Fruit fly (Drosophila melanogaster) whole organism, embryonic: ENCODE measurements around the gene Fer3HCH.

Experiments used
- Aef1 ChIP-seq: fragments of 200-800 bp; sonication (Bioruptor generic); IDR thresholded peaks from 3 replicates; pipeline ENCODE4 v1.3.6; 2022; ENCODE audit warnings: missing biosample characterization, missing genetic modification characterization
- Asciz ChIP-seq: fragments of 200-800 bp; sonication (Bioruptor generic); optimal IDR thresholded peaks from 2 replicates; lab custom pipeline; 2017; ENCODE audit warnings: missing biosample characterization, mild to moderate bottlenecking, missing genetic modification characterization, missing genetic modification reagents
- BtbVII ChIP-seq: fragments of 200-800 bp; sonication (Bioruptor generic); optimal IDR thresholded peaks from 3 replicates; lab custom pipeline; 2017; ENCODE audit warnings: missing biosample characterization, mild to moderate bottlenecking, missing genetic modification characterization
- C15 ChIP-seq: fragments of 200-800 bp; sonication (Bioruptor generic); IDR thresholded peaks from 3 replicates; pipeline ENCODE4 v1.3.6; 2022; ENCODE audit warnings: missing biosample characterization, missing genetic modification characterization
- CG11247 ChIP-seq: fragments of 200-800 bp; sonication (Bioruptor generic); IDR thresholded peaks from 2 replicates; pipeline ENCODE4 v1.3.6; 2022; ENCODE audit warnings: missing biosample characterization, missing genetic modification characterization
- CG12155 ChIP-seq: fragments of 200-800 bp; sonication (Bioruptor generic); optimal IDR thresholded peaks from 3 replicates; lab custom pipeline; 2016; ENCODE audit warnings: missing biosample characterization, missing genetic modification characterization
- CG12299 ChIP-seq: fragments of 200-800 bp; sonication (Bioruptor generic); optimal IDR thresholded peaks from 2 replicates; lab custom pipeline; 2018; ENCODE audit warnings: missing biosample characterization, mild to moderate bottlenecking, missing genetic modification characterization
- CG1603 ChIP-seq: fragments of 200-800 bp; sonication (Bioruptor generic); optimal IDR thresholded peaks from 2 replicates; lab custom pipeline; 2019; ENCODE audit warnings: missing biosample characterization, mild to moderate bottlenecking, missing genetic modification characterization, moderate library complexity
- CG18011 ChIP-seq: fragments of 200-800 bp; sonication (Bioruptor generic); optimal IDR thresholded peaks from 2 replicates; lab custom pipeline; 2017; ENCODE audit warnings: missing biosample characterization, missing genetic modification characterization, mild to moderate bottlenecking, moderate library complexity, missing genotype
- CG18619 ChIP-seq: fragments of 200-800 bp; sonication (Bioruptor generic); optimal IDR thresholded peaks from 3 replicates; lab custom pipeline; 2017; ENCODE audit warnings: missing biosample characterization, mild to moderate bottlenecking, missing genetic modification characterization
- CG2120 ChIP-seq: fragments of 200-800 bp; sonication (Bioruptor generic); optimal IDR thresholded peaks from 3 replicates; lab custom pipeline; 2016; ENCODE audit warnings: missing biosample characterization, missing genetic modification characterization
- CG2202 ChIP-seq: fragments of 200-800 bp; sonication (Bioruptor generic); optimal IDR thresholded peaks from 2 replicates; lab custom pipeline; 2018; ENCODE audit warnings: missing biosample characterization, mild to moderate bottlenecking, missing genetic modification characterization
- CG30403 ChIP-seq: fragments of 200-800 bp; sonication (Bioruptor generic); optimal IDR thresholded peaks from 3 replicates; lab custom pipeline; 2016; ENCODE audit warnings: missing biosample characterization, missing genetic modification characterization
- CG31365 ChIP-seq: fragments of 200-800 bp; sonication (Bioruptor generic); optimal IDR thresholded peaks from 2 replicates; lab custom pipeline; 2018; ENCODE audit warnings: missing biosample characterization, mild to moderate bottlenecking, missing genetic modification characterization
- CG32532 ChIP-seq: fragments of 200-800 bp; sonication (Bioruptor generic); IDR thresholded peaks from 2 replicates; pipeline ENCODE4 v1.3.6; 2022; ENCODE audit warnings: missing biosample characterization, missing genetic modification characterization
- CG34422 ChIP-seq: fragments of 200-800 bp; sonication (Bioruptor generic); IDR thresholded peaks from 3 replicates; pipeline ENCODE4 v1.3.6; 2022; ENCODE audit warnings: missing biosample characterization, missing genetic modification characterization
- CG4282 ChIP-seq: fragments of 200-800 bp; sonication (Bioruptor generic); optimal IDR thresholded peaks from 2 replicates; lab custom pipeline; 2016; ENCODE audit warnings: missing biosample characterization, missing genetic modification characterization
- CG7372 ChIP-seq: fragments of 200-800 bp; sonication (Bioruptor generic); IDR thresholded peaks from 2 replicates; pipeline ENCODE4 v1.3.6; 2022; ENCODE audit warnings: missing biosample characterization, missing genetic modification characterization
- CG7556 ChIP-seq: fragments of 200-800 bp; sonication (Bioruptor generic); optimal IDR thresholded peaks from 2 replicates; lab custom pipeline; 2017; ENCODE audit warnings: missing biosample characterization, mild to moderate bottlenecking, missing genetic modification characterization
- CG9609 ChIP-seq: fragments of 200-800 bp; sonication (Bioruptor generic); optimal IDR thresholded peaks from 3 replicates; lab custom pipeline; 2016; ENCODE audit warnings: missing biosample characterization, missing genetic modification characterization
- CG9876 ChIP-seq: fragments of 200-800 bp; sonication (Bioruptor generic); optimal IDR thresholded peaks from 2 replicates; lab custom pipeline; 2016; ENCODE audit warnings: missing biosample characterization, missing genetic modification characterization
- Camta ChIP-seq: fragments of 200-800 bp; sonication (Bioruptor generic); optimal IDR thresholded peaks from 2 replicates; lab custom pipeline; 2016; ENCODE audit warnings: missing biosample characterization, missing genetic modification characterization
- Dip3 ChIP-seq: fragments of 200-800 bp; sonication (Bioruptor generic); optimal IDR thresholded peaks from 3 replicates; lab custom pipeline; 2016; ENCODE audit warnings: missing biosample characterization, missing genetic modification characterization
- Doc3 ChIP-seq: fragments of 200-800 bp; sonication (Bioruptor generic); IDR thresholded peaks from 3 replicates; pipeline ENCODE4 v1.3.6; 2022; ENCODE audit warnings: missing biosample characterization, missing genetic modification characterization; ENCODE audit not compliant: partially characterized antibody
- Drgx ChIP-seq: fragments of 200-800 bp; sonication (Bioruptor generic); IDR thresholded peaks from 2 replicates; pipeline ENCODE4 v1.3.6; 2022; ENCODE audit warnings: missing biosample characterization, missing genetic modification characterization
- Elba2 ChIP-seq: fragments of 200-800 bp; sonication (Bioruptor generic); optimal IDR thresholded peaks from 3 replicates; lab custom pipeline; 2016; ENCODE audit warnings: missing biosample characterization, missing genetic modification characterization
- Fer2 ChIP-seq: fragments of 200-800 bp; sonication (Bioruptor generic); optimal IDR thresholded peaks from 2 replicates; lab custom pipeline; 2018; ENCODE audit warnings: missing biosample characterization, mild to moderate bottlenecking, missing genetic modification characterization, moderate library complexity
- MBD-R2 ChIP-seq: fragments of 200-800 bp; sonication (Bioruptor generic); IDR thresholded peaks from 2 replicates; pipeline ENCODE4 v1.3.6; 2022; ENCODE audit warnings: missing biosample characterization, missing genetic modification characterization
- MESR4 ChIP-seq: fragments of 200-800 bp; sonication (Bioruptor generic); optimal IDR thresholded peaks from 2 replicates; lab custom pipeline; 2018; ENCODE audit warnings: missing biosample characterization, mild to moderate bottlenecking, missing genetic modification characterization, moderate library complexity
- Med ChIP-seq: fragments of 200-800 bp; sonication (Bioruptor generic); peaks from one replicate; lab custom pipeline; 2016; ENCODE audit warnings: missing biosample characterization, missing genetic modification characterization, mild to moderate bottlenecking, inconsistent platforms, moderate library complexity
- NC2α ChIP-seq: fragments of 200-800 bp; sonication (Bioruptor generic); optimal IDR thresholded peaks from 2 replicates; lab custom pipeline; 2016; ENCODE audit warnings: missing biosample characterization, missing genetic modification characterization
- NC2β ChIP-seq: fragments of 200-800 bp; sonication (Bioruptor generic); optimal IDR thresholded peaks from 2 replicates; lab custom pipeline; 2016; ENCODE audit warnings: missing biosample characterization, missing genetic modification characterization
- Sox102F ChIP-seq: fragments of 200-800 bp; sonication (Bioruptor generic); optimal IDR thresholded peaks from 2 replicates; lab custom pipeline; 2018; ENCODE audit warnings: missing biosample characterization, mild to moderate bottlenecking, missing genetic modification characterization, moderate library complexity
- Usf ChIP-seq: fragments of 200-800 bp; sonication (Bioruptor generic); optimal IDR thresholded peaks from 2 replicates; lab custom pipeline; 2017; ENCODE audit warnings: missing genotype, missing biosample characterization, missing genetic modification characterization
- bigmax ChIP-seq: fragments of 200-800 bp; sonication (Bioruptor generic); optimal IDR thresholded peaks from 2 replicates; lab custom pipeline; 2018; ENCODE audit warnings: missing biosample characterization, mild to moderate bottlenecking, missing genetic modification characterization
- cg ChIP-seq: fragments of 200-800 bp; sonication (Bioruptor generic); optimal IDR thresholded peaks from 3 replicates; lab custom pipeline; 2019; ENCODE audit warnings: missing biosample characterization, mild to moderate bottlenecking, missing genetic modification characterization, moderate library complexity
- ftz-f1 ChIP-seq: fragments of 200-800 bp; sonication (Bioruptor generic); optimal IDR thresholded peaks from 2 replicates; lab custom pipeline; 2016; ENCODE audit warnings: missing biosample characterization, missing genetic modification characterization
- gcm ChIP-seq: fragments of 200-800 bp; sonication (Bioruptor generic); optimal IDR thresholded peaks from 2 replicates; lab custom pipeline; 2019; ENCODE audit warnings: missing biosample characterization, mild to moderate bottlenecking, missing genetic modification characterization, moderate library complexity
- lov ChIP-seq, 2 experiments: fragments of 200-800 bp in 1 of 2; fragments of >200 bp in 1 of 2; sonication (Bioruptor generic) in 1 of 2; IDR thresholded peaks in 1 of 2; optimal IDR thresholded peaks in 1 of 2; 2 replicates in 1 of 2; 3 replicates in 1 of 2; pipeline versions ENCODE4 v1.3.6 to Lab custom; 2017 to 2022; ENCODE audit warnings: missing biosample characterization in 1 of 2, missing genetic modification characterization in 1 of 2
- luna ChIP-seq: fragments of 200-800 bp; sonication (Bioruptor generic); optimal IDR thresholded peaks from 2 replicates; lab custom pipeline; 2016; ENCODE audit warnings: missing biosample characterization, missing genetic modification characterization
- maf-S ChIP-seq: fragments of 200-800 bp; sonication (Bioruptor generic); optimal IDR thresholded peaks from 2 replicates; lab custom pipeline; 2016; ENCODE audit warnings: missing biosample characterization, missing genetic modification characterization
- odd ChIP-seq: fragments of 200-800 bp; sonication (Bioruptor generic); optimal IDR thresholded peaks from 2 replicates; lab custom pipeline; 2017; ENCODE audit warnings: missing biosample characterization, mild to moderate bottlenecking, missing genetic modification characterization
- p53 ChIP-seq: fragments of 200-800 bp; sonication (Bioruptor generic); optimal IDR thresholded peaks from 2 replicates; lab custom pipeline; 2016; ENCODE audit warnings: missing biosample characterization, missing genetic modification characterization
- pnt ChIP-seq: fragments of 200-800 bp; sonication (Bioruptor generic); optimal IDR thresholded peaks from 3 replicates; lab custom pipeline; 2016; ENCODE audit warnings: missing biosample characterization, missing genetic modification characterization
- schlank ChIP-seq: fragments of 200-800 bp; sonication (Bioruptor generic); optimal IDR thresholded peaks from 2 replicates; lab custom pipeline; 2018; ENCODE audit warnings: missing biosample characterization, mild to moderate bottlenecking, missing genetic modification characterization
- sd ChIP-seq: fragments of 200-800 bp; sonication (Bioruptor generic); optimal IDR thresholded peaks from 3 replicates; lab custom pipeline; 2018; ENCODE audit warnings: missing biosample characterization, mild to moderate bottlenecking, missing genetic modification characterization, moderate library complexity
- sens ChIP-seq: fragments of 200-800 bp; sonication (Bioruptor generic); peaks from one replicate; lab custom pipeline; 2016; ENCODE audit warnings: missing biosample characterization, missing genetic modification characterization
- sob ChIP-seq: fragments of 200-800 bp; sonication (Bioruptor generic); IDR thresholded peaks from 2 replicates; pipeline ENCODE4 v1.3.6; 2022; ENCODE audit warnings: missing biosample characterization, missing genetic modification characterization
- sr ChIP-seq: fragments of 200-800 bp; sonication (Bioruptor generic); IDR thresholded peaks from 3 replicates; pipeline ENCODE4 v1.3.6; 2022; ENCODE audit warnings: missing biosample characterization, missing genetic modification characterization
- tio ChIP-seq: fragments of 200-800 bp; sonication (Bioruptor generic); optimal IDR thresholded peaks from 2 replicates; lab custom pipeline; 2017; ENCODE audit warnings: missing biosample characterization, missing genetic modification characterization, inconsistent platforms
- wdn ChIP-seq: fragments of 200-800 bp; sonication (Bioruptor generic); IDR thresholded peaks from 2 replicates; pipeline ENCODE4 v1.3.6; 2022; ENCODE audit warnings: missing biosample characterization, missing genetic modification characterization

Gene Fer3HCH

DNA sequence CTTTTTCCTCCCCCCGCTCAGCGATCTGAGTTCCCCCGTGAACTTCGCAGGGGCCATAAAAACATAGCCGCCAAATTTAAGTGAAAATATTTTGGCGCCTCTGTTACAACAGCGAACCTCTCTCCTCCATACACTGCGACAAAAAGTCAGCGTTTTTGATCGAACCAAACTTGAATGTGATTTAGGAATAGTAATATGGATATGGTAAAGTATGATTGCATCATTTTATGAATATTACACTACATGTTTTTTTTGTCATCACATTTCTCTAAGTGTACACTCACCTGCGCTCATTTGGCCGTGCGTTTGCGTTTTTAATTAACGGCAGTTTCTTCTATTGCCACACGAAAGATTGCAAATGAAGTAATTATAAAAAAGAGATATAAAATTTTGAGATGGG lies 27.7 kb upstream of the Fer3HCH start (continued):
- TF ChIP-seq Aef1 (peak; percentile 48; the same call in 1 of the 3 replicates), bigmax (GFP tag; lab: Kevin White, UChicago) (no peak), CG11247 (GFP tag; lab: Robert Waterston, UW) (0 out of 2 replicates have a peak, but pooled peaks have one; percentile 7), schlank (tag; lab: Kevin White, UChicago) (no peak), CG12155 (GFP tag; lab: Kevin White, UChicago) (peak; percentile 29), Med (GFP tag; lab: Kevin White, UChicago) (peak; percentile 89), pnt (GFP tag; lab: Kevin White, UChicago) (peak; percentile 47), gcm (GFP tag; lab: Kevin White, UChicago) (peak; percentile 28), wdn (GFP tag; lab: Robert Waterston, UW) (0 out of 2 replicates have a peak, but pooled peaks have one; percentile 8), CG9876 (no peak), CG30403 (peak; percentile 67), CG18619 (GFP tag; lab: Kevin White, UChicago) (peak; percentile 9), CG7556 (GFP tag; lab: Kevin White, UChicago) (peak; percentile 38), Drgx (GFP tag; lab: Robert Waterston, UW) (peak; percentile 75), sd (tag; lab: Kevin White, UChicago) (no peak), CG34422 (GFP tag; lab: Robert Waterston, UW) (peak; percentile 53; the same call in 2 of the 3 replicates), sens (GFP tag; lab: Kevin White, UChicago) (peak; percentile 90), MESR4 (no peak), cg (GFP tag; lab: Kevin White, UChicago) (no peak), CG9609 (GFP tag; lab: Kevin White, UChicago) (no peak), sr (GFP tag; lab: Robert Waterston, UW) (0 out of 3 replicates have a peak, but pooled peaks have one; percentile 33), CG1603 (tag; lab: Kevin White, UChicago) (peak; percentile 74), CG31365 (tag; lab: Kevin White, UChicago) (no peak), Asciz (GFP tag; lab: Kevin White, UChicago) (peak; percentile 77), Sox102F (GFP tag; lab: Kevin White, UChicago) (peak; percentile 85), MBD-R2 (GFP tag; lab: Robert Waterston, UW) (peak; percentile 24; the same call in 1 of the 2 replicates), CG2202 (no peak), Doc3 (no peak), C15 (GFP tag; lab: Robert Waterston, UW) (no peak), ftz-f1 (no peak), CG2120 (peak; percentile 24), CG18011 (GFP tag; lab: Kevin White, UChicago) (no peak), p53 (GFP tag; lab: Kevin White, UChicago) (no peak), Usf (no peak), BtbVII (no peak), Fer2 (no peak), NC2α (GFP tag; lab: Kevin White, UChicago) (no peak), CG4282 (GFP tag; lab: Kevin White, UChicago) (no peak), NC2β (GFP tag; lab: Kevin White, UChicago) (peak; percentile 10), Elba2 (GFP tag; lab: Kevin White, UChicago) (no peak), odd (GFP tag; lab: Kevin White, UChicago) (no peak), lov (optimal IDR thresholded peaks at IDR 0.05; lab: Kevin White, UChicago) (no peak), lov (GFP tag; IDR thresholded peaks at IDR 0.05; lab: Robert Waterston, UW) (no peak), luna (GFP tag; lab: Kevin White, UChicago) (no peak), Dip3 (GFP tag; lab: Kevin White, UChicago) (peak; percentile 42), Camta (GFP tag; lab: Kevin White, UChicago) (peak; percentile 25), tio (GFP tag; lab: Kevin White, UChicago) (peak; percentile 27), CG32532 (GFP tag; lab: Robert Waterston, UW) (peak; percentile 45), CG7372 (no peak), sob (peak; percentile 54; the same call in 1 of the 2 replicates), CG12299 (tag; lab: Kevin White, UChicago) (no peak), maf-S (no peak)
